Worm (Caenorhabditis elegans) whole organism, L4 larva: Measurements from ENCODE around the gene F54A3.2.

Source experiments
- F26F4.8 ChIP-seq: fragments of 200-800 bp; sonication (Bioruptor generic); conservative IDR thresholded peaks from 2 replicates; pipeline ENCODE4 v1.3.6; 2022; ENCODE audit warnings: missing genetic modification characterization, missing compliant biosample characterization
- F37D6.2 ChIP-seq: sonication (generic microtip); optimal IDR thresholded peaks from 2 replicates; lab custom pipeline; 2016; ENCODE audit warnings: mild to moderate bottlenecking, missing genetic modification characterization, missing compliant biosample characterization
- R02D3.7 ChIP-seq: fragments of 150-350 bp; sonication (generic microtip); optimal IDR thresholded peaks from 3 replicates; lab custom pipeline; 2014; ENCODE audit warnings: missing biosample characterization, missing genetic modification characterization
- Y48G9A.11 ChIP-seq: fragments of 200-800 bp; sonication (Bioruptor generic); IDR thresholded peaks from 2 replicates; pipeline ENCODE4 v1.3.6; 2022; ENCODE audit warnings: missing genetic modification reagents, missing genetic modification characterization, missing compliant biosample characterization
- aly-2 ChIP-seq: sonication (generic microtip); optimal IDR thresholded peaks from 2 replicates; lab custom pipeline; 2018; ENCODE audit warnings: missing biosample characterization, missing genetic modification characterization
- ceh-82 ChIP-seq: sonication (generic microtip); optimal IDR thresholded peaks from 2 replicates; lab custom pipeline; 2017; ENCODE audit warnings: missing biosample characterization, missing genetic modification characterization
- fos-1 ChIP-seq: fragments of 150-350 bp; optimal IDR thresholded peaks from 2 replicates; lab custom pipeline; 2014; ENCODE audit warnings: missing biosample characterization, missing genetic modification characterization
- hlh-30 ChIP-seq: sonication (generic microtip); optimal IDR thresholded peaks from 2 replicates; lab custom pipeline; 2017; ENCODE audit warnings: antibody characterized with exemption, mild to moderate bottlenecking, missing genetic modification characterization, missing compliant biosample characterization; ENCODE audit not compliant: insufficient read depth
- lin-15B ChIP-seq: fragments of 150-350 bp; sonication (generic microtip); optimal IDR thresholded peaks from 3 replicates; lab custom pipeline; 2014; ENCODE audit warnings: missing biosample characterization, missing genetic modification characterization
- lsy-2 ChIP-seq, 2 experiments: fragments of 150-350 bp in 1 of 2; sonication (generic microtip) in 1 of 2; optimal IDR thresholded peaks; 2 replicates each; lab custom pipeline; 2014 to 2017; ENCODE audit warnings: missing biosample characterization in 2 of 2, missing genetic modification characterization in 2 of 2
- saeg-2 ChIP-seq: fragments of 200-800 bp; sonication (Bioruptor generic); IDR thresholded peaks from 2 replicates; pipeline ENCODE4 v1.3.6; 2022; ENCODE audit warnings: missing genetic modification reagents, missing genetic modification characterization, missing compliant biosample characterization
- set-16 ChIP-seq: fragments of 200-800 bp; sonication (Bioruptor generic); IDR thresholded peaks from 2 replicates; pipeline ENCODE4 v1.3.6; 2022; ENCODE audit warnings: missing genetic modification reagents, missing genetic modification characterization, missing compliant biosample characterization
- unc-39 ChIP-seq: sonication (generic microtip); optimal IDR thresholded peaks from 2 replicates; lab custom pipeline; 2017; ENCODE audit warnings: missing biosample characterization, missing genetic modification characterization

DNA sequence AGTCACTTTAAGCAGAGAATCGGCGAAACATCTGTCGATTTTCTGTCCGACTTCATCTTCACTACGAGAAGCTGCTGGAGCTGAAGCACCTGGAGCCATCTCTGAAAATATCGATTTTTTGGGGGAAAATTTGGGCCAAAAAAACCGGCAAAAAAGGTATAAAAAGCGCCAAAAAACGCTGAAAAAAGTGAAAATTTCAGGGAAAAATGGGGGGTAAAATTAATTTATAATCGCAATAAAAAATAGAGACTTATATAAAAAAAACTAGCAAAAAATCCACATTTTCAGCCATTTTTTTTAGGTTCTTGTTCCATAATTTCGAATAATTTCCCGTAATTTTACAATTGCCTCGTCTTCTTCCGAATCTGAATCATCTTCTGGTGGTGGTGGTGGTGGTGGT, 17.8 kb upstream of the F54A3.2 start, which contains the start of gene F54A3.5:
- no peak for TF ChIP-seq lsy-2 (tag; optimal IDR thresholded peaks at IDR 0.05; lab: Kevin White, UChicago)
- no peak for TF ChIP-seq hlh-30 (tag; lab: Kevin White, UChicago)
- no peak for TF ChIP-seq saeg-2 (GFP tag; lab: Robert Waterston, UW)
- TF ChIP-seq F37D6.2 (tag; lab: Kevin White, UChicago) = no peak
- TF ChIP-seq R02D3.7 (tag; lab: Kevin White, UChicago) = no peak
- TF ChIP-seq aly-2 = no peak
- TF ChIP-seq Y48G9A.11 = no peak
- no peak for TF ChIP-seq F26F4.8 (GFP tag; lab: Robert Waterston, UW)
- no peak for TF ChIP-seq set-16 (GFP tag; lab: Robert Waterston, UW)
- TF ChIP-seq ceh-82 (tag; lab: Kevin White, UChicago) = no peak
- no peak for TF ChIP-seq fos-1 (tag; lab: Kevin White, UChicago)
- TF ChIP-seq lin-15B (tag; lab: Kevin White, UChicago) = no peak
- TF ChIP-seq unc-39 (tag; lab: Kevin White, UChicago) = no peak
